Worm (Caenorhabditis elegans) whole organism, young adult: Measurements from ENCODE around the gene F41G3.21.

ENCODE experiments used
- C06A6.2 ChIP-seq: fragments of 200-800 bp; sonication (Bioruptor generic); conservative IDR thresholded peaks from 2 replicates; pipeline ENCODE4 v1.3.6; 2022; ENCODE audit warnings: missing genetic modification characterization, missing compliant biosample characterization
- F22D6.2 ChIP-seq: sonication (generic microtip); optimal IDR thresholded peaks from 2 replicates; lab custom pipeline; 2016; ENCODE audit warnings: mild to moderate bottlenecking, missing genetic modification characterization, missing compliant biosample characterization
- F33H1.4 ChIP-seq: fragments of 200-800 bp; sonication (Bioruptor generic); IDR thresholded peaks from 2 replicates; pipeline ENCODE4 v1.3.6; 2022; ENCODE audit warnings: missing genetic modification reagents, missing genetic modification characterization, missing compliant biosample characterization
- F52B5.7 ChIP-seq: sonication (generic microtip); optimal IDR thresholded peaks from 2 replicates; lab custom pipeline; 2016; ENCODE audit warnings: mild to moderate bottlenecking, missing genetic modification characterization, missing compliant biosample characterization
- F57A8.1 ChIP-seq: fragments of 200-800 bp; sonication (Bioruptor generic); optimal IDR thresholded peaks from 2 replicates; lab custom pipeline; 2018; ENCODE audit warnings: mild to moderate bottlenecking, missing genetic modification characterization, moderate library complexity, missing compliant biosample characterization
- F57C9.4 ChIP-seq: sonication (generic microtip); optimal IDR thresholded peaks from 2 replicates; lab custom pipeline; 2017; ENCODE audit warnings: mild to moderate bottlenecking, missing genetic modification characterization, missing compliant biosample characterization
- K11D2.4 ChIP-seq: fragments of 200-800 bp; sonication (Bioruptor generic); IDR thresholded peaks from 2 replicates; pipeline ENCODE4 v1.3.6; 2022; ENCODE audit warnings: missing genetic modification reagents, missing genetic modification characterization, missing compliant biosample characterization
- K12H6.12 ChIP-seq: fragments of 200-800 bp; sonication (Bioruptor generic); optimal IDR thresholded peaks from 2 replicates; lab custom pipeline; 2018; ENCODE audit warnings: mild to moderate bottlenecking, missing genetic modification characterization, missing compliant biosample characterization
- Y53F4B.3 ChIP-seq: fragments of 200-800 bp; sonication (Bioruptor generic); IDR thresholded peaks from 2 replicates; pipeline ENCODE4 v1.3.6; 2022; ENCODE audit warnings: missing genetic modification reagents, missing genetic modification characterization, missing compliant biosample characterization
- Y67H2A.10 ChIP-seq: fragments of 200-800 bp; sonication (Bioruptor generic); conservative IDR thresholded peaks from 2 replicates; pipeline ENCODE4 v1.3.6; 2022; ENCODE audit warnings: missing genetic modification reagents, missing genetic modification characterization, missing compliant biosample characterization
- Y95B8A.8 ChIP-seq: fragments of 200-800 bp; sonication (Bioruptor generic); IDR thresholded peaks from 2 replicates; pipeline ENCODE4 v1.3.6; 2022; ENCODE audit warnings: missing genetic modification reagents, missing genetic modification characterization, missing compliant biosample characterization
- aptf-3 ChIP-seq: fragments of 200-800 bp; sonication (Bioruptor generic); IDR thresholded peaks from 2 replicates; pipeline ENCODE4 v1.3.6; 2022; ENCODE audit warnings: missing genetic modification characterization, missing compliant biosample characterization
- athp-1 ChIP-seq: sonication (generic microtip); optimal IDR thresholded peaks from 2 replicates; lab custom pipeline; 2017; ENCODE audit warnings: mild to moderate bottlenecking, missing genetic modification characterization, missing compliant biosample characterization
- attf-3 ChIP-seq: fragments of 200-800 bp; sonication (Bioruptor generic); conservative IDR thresholded peaks from 2 replicates; pipeline ENCODE4 v1.3.6; 2022; ENCODE audit warnings: missing genetic modification reagents, missing genetic modification characterization, missing compliant biosample characterization
- attf-5 ChIP-seq: fragments of 200-800 bp; sonication (Bioruptor generic); optimal IDR thresholded peaks from 2 replicates; lab custom pipeline; 2018; ENCODE audit warnings: mild to moderate bottlenecking, missing genetic modification characterization, missing compliant biosample characterization
- ceh-27 ChIP-seq: fragments of 200-800 bp; sonication (Bioruptor generic); optimal IDR thresholded peaks from 2 replicates; lab custom pipeline; 2018; ENCODE audit warnings: mild to moderate bottlenecking, missing genetic modification characterization, moderate library complexity, missing compliant biosample characterization
- ceh-58 ChIP-seq: fragments of 200-800 bp; sonication (Bioruptor generic); IDR thresholded peaks from 2 replicates; pipeline ENCODE4 v1.3.6; 2022; ENCODE audit warnings: missing genetic modification characterization, missing compliant biosample characterization
- dpl-1 ChIP-seq: fragments of 150-350 bp; optimal IDR thresholded peaks from 2 replicates; lab custom pipeline; 2014; ENCODE audit warnings: missing biosample characterization, missing genetic modification reagents, missing genetic modification characterization
- efl-1 ChIP-seq: fragments of 150-350 bp; optimal IDR thresholded peaks from 2 replicates; lab custom pipeline; 2014; ENCODE audit warnings: missing biosample characterization, missing genetic modification reagents, missing genetic modification characterization
- egl-18 ChIP-seq: fragments of 200-800 bp; sonication (Bioruptor generic); IDR thresholded peaks from 2 replicates; pipeline ENCODE4 v1.3.6; 2022; ENCODE audit warnings: missing genetic modification reagents, missing genetic modification characterization, missing compliant biosample characterization
- ekl-4 ChIP-seq: fragments of 200-800 bp; sonication (Bioruptor generic); IDR thresholded peaks from 2 replicates; pipeline ENCODE4 v1.3.6; 2022; ENCODE audit warnings: missing genetic modification reagents, missing genetic modification characterization, missing compliant biosample characterization
- hmg-1.2 ChIP-seq: fragments of 200-800 bp; sonication (Bioruptor generic); IDR thresholded peaks from 2 replicates; pipeline ENCODE4 v1.3.6; 2022; ENCODE audit warnings: missing genetic modification reagents, missing genetic modification characterization, missing compliant biosample characterization
- hmg-20 ChIP-seq: fragments of 200-800 bp; sonication (Bioruptor generic); IDR thresholded peaks from 2 replicates; pipeline ENCODE4 v1.3.6; 2022; ENCODE audit warnings: missing genetic modification reagents, missing genetic modification characterization, missing compliant biosample characterization
- let-526 ChIP-seq: fragments of 200-800 bp; sonication (Bioruptor generic); IDR thresholded peaks from 2 replicates; pipeline ENCODE4 v1.3.6; 2022; ENCODE audit warnings: missing genetic modification reagents, missing genetic modification characterization, missing compliant biosample characterization
- lin-40 ChIP-seq: sonication (generic microtip); optimal IDR thresholded peaks from 2 replicates; lab custom pipeline; 2016; ENCODE audit warnings: missing genetic modification characterization, mild to moderate bottlenecking, missing compliant biosample characterization, missing genotype, missing genetic modification reagents
- lin-54 ChIP-seq: fragments of 200-800 bp; sonication (Bioruptor generic); optimal IDR thresholded peaks from 2 replicates; lab custom pipeline; 2018; ENCODE audit warnings: mild to moderate bottlenecking, missing genetic modification characterization, missing compliant biosample characterization
- madf-10 ChIP-seq: sonication (generic microtip); optimal IDR thresholded peaks from 2 replicates; lab custom pipeline; 2016; ENCODE audit warnings: mild to moderate bottlenecking, missing genetic modification characterization, missing compliant biosample characterization
- mel-28 ChIP-seq: sonication (generic microtip); optimal IDR thresholded peaks from 2 replicates; lab custom pipeline; 2016; ENCODE audit warnings: borderline replicate concordance, mild to moderate bottlenecking, missing genetic modification characterization, missing compliant biosample characterization
- nfya-2 ChIP-seq: fragments of 200-800 bp; sonication (Bioruptor generic); IDR thresholded peaks from 2 replicates; pipeline ENCODE4 v1.3.6; 2022; ENCODE audit warnings: missing genetic modification reagents, missing genetic modification characterization, missing compliant biosample characterization
- nfyb-1 ChIP-seq: fragments of 200-800 bp; sonication (Bioruptor generic); IDR thresholded peaks from 2 replicates; pipeline ENCODE4 v1.3.6; 2022; ENCODE audit warnings: missing genetic modification reagents, missing genetic modification characterization, missing compliant biosample characterization
- nhr-179 ChIP-seq: sonication (generic microtip); optimal IDR thresholded peaks from 2 replicates; lab custom pipeline; 2016; ENCODE audit warnings: mild to moderate bottlenecking, missing genetic modification characterization, missing compliant biosample characterization
- rec-8 ChIP-seq, 2 experiments: sonication (generic microtip); optimal IDR thresholded peaks; 2 replicates each; lab custom pipeline; 2016; ENCODE audit warnings: mild to moderate bottlenecking in 2 of 2, missing genetic modification characterization in 2 of 2, missing genetic modification reagents in 2 of 2, missing genotype in 2 of 2, missing biosample characterization in 1 of 2, missing compliant biosample characterization in 1 of 2, moderate library complexity in 1 of 2
- repo-1 ChIP-seq: sonication (generic microtip); optimal IDR thresholded peaks from 2 replicates; lab custom pipeline; 2017; ENCODE audit warnings: mild to moderate bottlenecking, missing genetic modification characterization, missing compliant biosample characterization
- snpc-1.1 ChIP-seq: sonication (generic microtip); optimal IDR thresholded peaks from 2 replicates; lab custom pipeline; 2017; ENCODE audit warnings: missing genetic modification characterization, mild to moderate bottlenecking, missing compliant biosample characterization, antibody characterized with exemption, moderate library complexity, missing genotype, missing genetic modification reagents; ENCODE audit not compliant: insufficient read depth
- snpc-3.4 ChIP-seq: sonication (generic microtip); optimal IDR thresholded peaks from 2 replicates; lab custom pipeline; 2017; ENCODE audit warnings: missing genetic modification characterization, mild to moderate bottlenecking, missing compliant biosample characterization, antibody characterized with exemption, moderate library complexity, missing genotype, missing genetic modification reagents
- sptf-2 ChIP-seq: fragments of 200-800 bp; sonication (Bioruptor generic); optimal IDR thresholded peaks from 2 replicates; lab custom pipeline; 2018; ENCODE audit warnings: mild to moderate bottlenecking, missing genetic modification characterization, missing compliant biosample characterization
- tbp1 ChIP-seq: fragments of 200-800 bp; sonication (Bioruptor generic); optimal IDR thresholded peaks from 2 replicates; lab custom pipeline; 2018; ENCODE audit warnings: mild to moderate bottlenecking, missing genetic modification characterization, missing compliant biosample characterization
- tlf-1 ChIP-seq: fragments of 200-800 bp; sonication (Bioruptor generic); optimal IDR thresholded peaks from 2 replicates; lab custom pipeline; 2018; ENCODE audit warnings: mild to moderate bottlenecking, missing genetic modification characterization, missing compliant biosample characterization
- unc-130 ChIP-seq: sonication (generic microtip); optimal IDR thresholded peaks from 2 replicates; lab custom pipeline; 2016; ENCODE audit warnings: missing genetic modification reagents, missing genetic modification characterization, missing compliant biosample characterization
- zfh-2 ChIP-seq: fragments of 200-800 bp; sonication (Bioruptor generic); conservative IDR thresholded peaks from 2 replicates; pipeline ENCODE4 v1.3.6; 2022; ENCODE audit warnings: missing genetic modification reagents, missing genetic modification characterization, missing compliant biosample characterization
- ztf-22 ChIP-seq: fragments of 200-800 bp; sonication (Bioruptor generic); optimal IDR thresholded peaks from 2 replicates; lab custom pipeline; 2018; ENCODE audit warnings: mild to moderate bottlenecking, missing genetic modification characterization, moderate library complexity, missing compliant biosample characterization
- ztf-26 ChIP-seq: sonication (generic microtip); optimal IDR thresholded peaks from 2 replicates; lab custom pipeline; 2017; ENCODE audit warnings: missing genetic modification characterization, missing compliant biosample characterization

F41G3.21 gene

DNA sequence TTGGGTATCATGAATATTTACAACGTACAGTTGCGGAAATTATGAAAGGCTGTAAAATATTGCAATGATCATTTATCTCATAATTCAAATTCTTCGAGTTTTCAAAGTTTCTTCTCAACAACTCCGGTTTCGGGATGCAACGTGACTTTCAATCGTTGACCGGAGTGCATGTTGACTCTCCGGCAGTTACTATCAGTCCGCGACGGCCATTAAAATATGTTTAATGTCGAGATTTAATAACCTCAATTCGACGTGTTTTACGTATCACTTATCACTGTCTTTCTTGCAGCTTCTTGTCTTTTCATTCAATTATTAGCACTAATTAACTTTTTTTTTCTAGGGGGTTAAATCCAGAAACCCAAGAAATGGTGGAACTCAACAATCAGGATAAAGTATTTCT lies 34.5 kb downstream of the F41G3.21 start, which contains the start of gene tsp-10:
Gene tsp-10 (plus strand): TSS at position 366 of the 400 bp plus-strand sequence.
- TF ChIP-seq snpc-1.1 (no peak), madf-10 (tag; lab: Kevin White, UChicago) (no peak), hmg-1.2 (GFP tag; lab: Robert Waterston, UW) (no peak), tbp1 (GFP tag; lab: Kevin White, UChicago) (no peak), ztf-22 (GFP tag; lab: Kevin White, UChicago) (no peak), attf-5 (GFP tag; lab: Kevin White, UChicago) (no peak), unc-130 (no peak), nfya-2 (GFP tag; lab: Robert Waterston, UW) (no peak), lin-40 (tag; lab: Kevin White, UChicago) (no peak), K11D2.4 (no peak), ekl-4 (GFP tag; lab: Robert Waterston, UW) (no peak)

DNA sequence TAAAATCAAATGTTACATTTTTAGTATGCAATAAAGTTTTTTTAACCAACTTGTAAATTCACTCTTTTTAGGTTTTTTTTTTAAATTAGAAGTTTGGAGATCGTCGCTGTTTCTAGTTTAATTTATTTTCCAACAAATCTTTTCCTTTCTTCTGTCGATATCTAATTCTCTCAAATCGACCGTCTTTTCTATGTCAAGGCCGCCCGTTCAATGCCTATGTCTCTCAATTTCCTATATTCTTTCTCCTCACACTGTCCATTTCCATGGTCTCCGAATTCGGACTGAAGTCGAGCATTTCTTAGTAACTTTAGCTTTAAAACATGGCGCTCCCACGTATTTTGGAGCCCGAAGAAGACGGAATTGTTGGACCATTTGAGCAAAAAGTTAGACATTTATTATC lies 36.1 kb downstream of the F41G3.21 start, which contains the start of the genes T14B4.5 and T14B4.20:
Gene T14B4.5 (plus strand): TSS at position 226 of the 400 bp plus-strand sequence.
Gene T14B4.20 (plus strand): TSS at position 264 of the 400 bp plus-strand sequence.
- TF ChIP-seq hmg-1.2 (GFP tag; lab: Robert Waterston, UW), result peak; percentile 51; the same call in 1 of the 2 replicates
- TF ChIP-seq rec-8 (tag; optimal IDR thresholded peaks at IDR 0.05; lab: Kevin White, UChicago), result no peak

DNA sequence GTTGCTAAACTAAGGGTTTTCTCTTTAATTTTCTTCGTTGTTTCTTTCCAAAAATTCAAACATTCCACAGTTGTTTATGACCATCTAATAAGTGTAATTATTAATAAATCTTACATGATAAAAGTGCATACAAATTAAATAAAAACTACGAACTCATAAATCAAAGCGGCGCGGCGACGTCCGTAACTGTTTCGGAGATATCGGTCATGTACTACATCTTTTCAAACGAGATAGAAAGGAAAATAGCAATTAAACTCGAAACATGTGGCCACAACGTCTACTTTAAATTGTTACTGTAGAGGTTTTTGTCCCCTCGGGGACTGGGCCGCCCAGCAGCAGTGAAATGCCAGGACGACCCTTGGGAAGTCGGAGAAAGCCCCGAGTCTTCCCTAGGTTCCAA lies 36.9 kb downstream of the F41G3.21 start:
- TF ChIP-seq F52B5.7 (tag; lab: Kevin White, UChicago) (no peak), tlf-1 (GFP tag; lab: Kevin White, UChicago) (no peak), C06A6.2 (GFP tag; lab: Robert Waterston, UW) (no peak), nfyb-1 (no peak), F22D6.2 (tag; lab: Kevin White, UChicago) (no peak), Y53F4B.3 (GFP tag; lab: Robert Waterston, UW) (no peak), mel-28 (tag; lab: Kevin White, UChicago) (no peak), ceh-58 (GFP tag; lab: Robert Waterston, UW) (no peak), efl-1 (GFP tag; lab: Kevin White, UChicago) (no peak), ceh-27 (GFP tag; lab: Kevin White, UChicago) (no peak)
- TF ChIP-seq, all 124 proteins: peak for 0

DNA sequence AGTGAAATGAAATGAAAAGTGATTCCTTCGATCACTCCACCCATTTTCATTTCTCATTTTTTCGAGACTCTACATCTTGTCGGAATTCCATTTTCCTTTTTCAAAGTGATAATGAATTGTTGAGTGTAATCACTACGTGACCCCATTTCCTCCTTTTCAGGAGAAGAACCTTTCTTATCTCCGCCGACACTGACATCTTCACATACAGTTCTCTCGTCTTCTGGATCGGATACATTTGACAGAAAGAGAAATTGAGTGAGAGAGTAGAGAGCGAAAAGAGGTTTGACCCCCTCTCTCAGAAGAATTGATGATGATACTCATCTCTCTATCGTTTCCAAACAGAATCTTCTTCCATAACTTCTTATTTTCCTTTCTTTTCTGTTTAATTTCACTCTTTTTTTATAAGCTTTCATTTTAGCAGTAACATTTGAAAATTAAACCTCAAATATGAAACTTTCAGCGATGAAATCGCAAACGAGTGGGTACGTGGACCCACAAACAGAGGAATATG lies 38.9 kb downstream of the F41G3.21 start, which contains the start of gene dpy-2:
Gene dpy-2 (plus strand): TSS at position 461 of the 511 bp plus-strand sequence.
- TF ChIP-seq Y67H2A.10 (GFP tag; lab: Robert Waterston, UW) (no peak), athp-1 (tag; lab: Kevin White, UChicago) (no peak), F33H1.4 (no peak), ztf-26 (tag; lab: Kevin White, UChicago) (no peak), aptf-3 (no peak)

DNA sequence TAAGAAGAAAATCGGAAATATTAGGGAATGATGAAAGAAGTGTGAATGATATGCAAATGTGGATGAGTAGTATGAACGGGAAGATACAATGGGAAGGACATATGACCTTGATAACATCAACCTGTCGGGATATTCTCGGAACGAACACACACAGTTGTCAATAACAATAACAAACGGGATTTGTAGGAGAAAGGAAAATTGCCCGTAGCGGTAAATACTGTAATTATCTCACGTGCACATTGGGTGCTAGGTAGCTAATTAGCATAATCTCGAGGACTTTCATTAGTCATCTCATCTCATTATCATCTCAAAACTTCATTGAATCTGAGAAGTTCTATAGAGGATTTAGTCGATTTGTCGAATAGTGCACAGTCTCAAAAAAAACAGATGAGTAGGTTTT lies 39.7 kb downstream of the F41G3.21 start:
- TF ChIP-seq K12H6.12, result no peak
- TF ChIP-seq attf-3 (GFP tag; lab: Robert Waterston, UW), result no peak
- no peak for TF ChIP-seq lin-54
- no peak for TF ChIP-seq snpc-3.4
- TF ChIP-seq F57C9.4 (tag; lab: Kevin White, UChicago), result no peak
- TF ChIP-seq egl-18 (GFP tag; lab: Robert Waterston, UW), result no peak
- no peak for TF ChIP-seq repo-1 (tag; lab: Kevin White, UChicago)
- TF ChIP-seq zfh-2, result no peak
- no peak for TF ChIP-seq F52B5.7 (tag; lab: Kevin White, UChicago)
- TF ChIP-seq efl-1 (GFP tag; lab: Kevin White, UChicago), result no peak
- TF ChIP-seq nhr-179 (tag; lab: Kevin White, UChicago), result no peak
- TF ChIP-seq Y95B8A.8 (GFP tag; lab: Robert Waterston, UW), result no peak
- TF ChIP-seq athp-1 (tag; lab: Kevin White, UChicago), result no peak
- TF ChIP-seq let-526, result no peak
- no peak for TF ChIP-seq sptf-2
- TF ChIP-seq F33H1.4, result no peak
- no peak for TF ChIP-seq hmg-20 (GFP tag; lab: Robert Waterston, UW)
- TF ChIP-seq F57A8.1 (GFP tag; lab: Kevin White, UChicago), result no peak
- TF ChIP-seq dpl-1 (GFP tag; lab: Kevin White, UChicago), result no peak
